Worm (Caenorhabditis elegans): ENCODE measurements around the gene nmt-1.

DNA sequence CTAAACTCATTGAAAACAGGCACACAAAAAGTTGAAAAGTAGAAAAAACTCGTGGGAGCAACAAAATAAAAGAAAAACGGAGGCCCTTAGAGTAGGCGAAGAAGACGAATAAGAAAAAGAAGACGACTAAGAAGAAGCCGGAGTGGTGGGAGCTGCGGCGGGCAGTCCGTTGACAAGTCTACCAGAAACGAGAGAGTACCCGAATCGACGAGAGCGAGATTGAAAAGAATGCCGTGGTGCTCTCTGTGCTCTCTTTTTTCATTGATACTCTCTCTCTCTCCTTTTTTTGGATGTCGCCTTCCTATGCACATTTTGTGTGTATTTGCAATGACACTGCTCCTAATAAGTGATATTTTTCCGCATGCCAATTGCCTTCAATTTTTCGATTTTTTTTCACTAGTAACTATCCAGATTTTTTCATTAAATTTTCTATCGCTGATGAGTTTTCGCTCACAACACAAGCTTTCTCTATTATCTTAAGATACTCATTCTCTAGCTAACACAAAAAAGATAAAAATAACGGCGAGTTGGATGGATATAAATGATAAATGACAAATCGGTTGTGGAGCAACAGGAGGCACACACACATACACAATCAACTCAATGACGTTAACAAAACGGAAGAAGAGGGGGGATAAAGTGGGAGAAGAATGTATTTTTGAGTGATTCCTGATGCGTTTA is 23.9 kb upstream of the nmt-1 start:
- TF ChIP-seq ama-1 (optimal IDR thresholded peaks at IDR 0.05) (no peak), pes-1 (GFP tag; IDR thresholded peaks at IDR 0.05) (no peak), flt-1 (GFP tag; IDR thresholded peaks at IDR 0.05) (no peak), sea-1 (GFP tag; conservative IDR thresholded peaks at IDR 0.05) (no peak), hnd-1 (tag; optimal IDR thresholded peaks at IDR 0.05) (no peak), scrt-1 (GFP tag; IDR thresholded peaks at IDR 0.05) (no peak), tbx-11 (GFP tag; IDR thresholded peaks at IDR 0.05) (no peak), ets-7 (tag; optimal IDR thresholded peaks at IDR 0.05) (no peak), aly-1 (tag; optimal IDR thresholded peaks at IDR 0.05) (no peak)
